Worm (Caenorhabditis elegans) whole organism, L4/young adult: Measurements from ENCODE around the gene glb-17.

Experiments
- W03F9.2 ChIP-seq: fragments of 150-350 bp; optimal IDR thresholded peaks from 2 replicates; lab custom pipeline; 2014; ENCODE audit warnings: missing biosample characterization, missing genetic modification characterization
- dao-5 ChIP-seq: sonication (generic microtip); optimal IDR thresholded peaks from 2 replicates; lab custom pipeline; 2016; ENCODE audit warnings: missing genotype, missing genetic modification characterization, moderate library complexity, missing compliant biosample characterization
- him-1 ChIP-seq: sonication (generic microtip); optimal IDR thresholded peaks from 2 replicates; lab custom pipeline; 2016; ENCODE audit warnings: missing genotype, missing genetic modification reagents, missing genetic modification characterization, missing compliant biosample characterization

The glb-17 gene

DNA sequence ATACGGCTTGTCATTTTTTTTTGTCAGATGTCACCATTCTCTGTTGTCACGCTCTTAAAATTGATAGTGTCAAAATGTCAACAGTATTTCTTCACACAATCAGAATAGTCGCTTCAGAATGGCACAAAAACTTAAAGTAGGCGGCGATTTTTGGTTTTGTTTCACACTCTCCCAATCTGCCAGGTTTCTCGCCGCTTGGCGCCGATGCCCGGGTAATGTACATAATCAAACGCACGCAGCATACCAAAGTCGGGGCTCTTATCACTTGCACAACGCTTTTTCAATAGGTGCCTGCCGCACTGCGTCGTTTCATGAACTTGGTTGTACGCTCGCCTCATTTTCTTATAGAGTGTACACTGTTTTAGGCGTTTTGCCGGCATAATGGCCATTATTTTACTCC is 8.3 kb downstream of the glb-17 start:
- TF ChIP-seq dao-5 (tag; lab: Kevin White, UChicago) (no peak), W03F9.2 (tag; lab: Kevin White, UChicago) (no peak), him-1 (tag; lab: Kevin White, UChicago) (no peak)

ce11 chrX:9566429-9566828 is 10.4 kb downstream of the glb-17 start, which contains the start of gene F49E2.2:
Gene F49E2.2, plus strand, starts transcription at chrX:9566729.
- no peak for TF ChIP-seq him-1 (tag; lab: Kevin White, UChicago)
- TF ChIP-seq dao-5 (tag; lab: Kevin White, UChicago) = no peak
- no peak for TF ChIP-seq W03F9.2 (tag; lab: Kevin White, UChicago)

DNA sequence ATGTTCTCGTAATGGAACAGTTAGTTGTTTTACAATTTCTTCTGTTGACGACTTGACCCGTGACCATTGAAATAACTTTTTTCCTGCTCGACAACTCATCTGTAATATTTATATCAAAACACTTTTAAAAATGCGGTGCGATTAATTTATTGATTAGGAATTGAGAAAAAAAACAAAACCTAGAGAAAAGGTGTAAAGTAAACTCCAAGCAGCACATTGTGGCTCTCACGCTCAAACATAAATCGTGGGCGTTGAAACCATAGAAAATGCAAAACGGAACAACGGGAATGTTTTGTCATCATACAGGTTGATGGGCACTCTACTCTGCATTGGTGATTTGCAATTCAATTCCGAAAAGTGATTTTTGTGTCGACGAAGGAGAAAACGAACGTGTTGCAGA is 10.9 kb downstream of the glb-17 start, which contains the start of gene moc-5:
Gene moc-5 (minus strand): TSS at position 101 of the 400 bp plus-strand sequence.
- no peak for TF ChIP-seq dao-5 (tag; lab: Kevin White, UChicago)

DNA sequence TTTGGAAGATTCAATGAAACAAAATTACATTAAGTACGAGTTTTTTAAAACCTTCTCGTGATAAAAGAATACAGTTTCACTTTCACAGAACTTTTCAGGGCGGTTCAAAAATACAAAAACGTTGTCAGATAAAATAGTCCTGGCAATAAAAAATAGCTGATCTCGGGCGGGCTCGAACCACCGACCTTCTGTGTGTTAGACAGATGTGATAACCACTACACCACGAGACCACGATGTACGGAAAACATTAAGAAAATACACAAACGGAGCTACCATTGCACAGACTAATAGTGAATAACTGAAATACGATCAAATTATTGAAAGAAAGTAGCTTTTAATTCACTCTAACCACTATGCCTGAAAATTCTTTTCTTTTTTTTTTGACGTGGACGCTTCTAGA is 15.9 kb downstream of the glb-17 start:
- TF ChIP-seq dao-5 (tag; lab: Kevin White, UChicago) = no peak
- no peak for TF ChIP-seq W03F9.2 (tag; lab: Kevin White, UChicago)
- no peak for TF ChIP-seq him-1 (tag; lab: Kevin White, UChicago)

- TF ChIP-seq W03F9.2 (tag; lab: Kevin White, UChicago) = no peak
- TF ChIP-seq dao-5 (tag; lab: Kevin White, UChicago) = no peak
- no peak for TF ChIP-seq him-1 (tag; lab: Kevin White, UChicago)
These were observed 20.8 kb downstream of the glb-17 start for ce11 chrX:9556038-9556437.

ce11 chrX:9555238-9555637 is 21.6 kb downstream of the glb-17 start:
- no peak for TF ChIP-seq W03F9.2 (tag; lab: Kevin White, UChicago)

ce11 chrX:9553095-9553494 is 23.7 kb downstream of the glb-17 start:
- TF ChIP-seq him-1 (tag; lab: Kevin White, UChicago) (no peak), dao-5 (tag; lab: Kevin White, UChicago) (no peak), W03F9.2 (tag; lab: Kevin White, UChicago) (no peak)

DNA sequence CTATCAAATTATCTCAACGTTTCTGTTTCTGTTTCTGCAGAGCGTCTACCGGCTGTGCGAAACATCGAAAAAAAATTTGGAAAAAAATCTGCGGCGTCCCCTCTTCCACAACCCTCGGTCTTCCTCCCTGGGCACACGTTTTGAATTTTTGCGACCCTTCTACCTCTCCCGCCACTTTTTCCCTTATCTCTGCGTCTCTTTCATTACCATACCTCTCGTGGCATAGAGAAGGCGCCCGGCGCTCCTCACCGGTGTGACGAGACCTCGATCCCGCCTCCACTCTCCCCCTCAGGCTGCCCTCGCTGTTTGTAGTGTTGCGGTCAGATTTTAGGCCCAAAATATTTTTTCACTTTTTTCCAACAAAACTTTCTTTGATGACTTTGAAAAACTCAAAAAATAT is 24.4 kb downstream of the glb-17 start:
- TF ChIP-seq him-1 (tag; lab: Kevin White, UChicago) = no peak
- TF ChIP-seq dao-5 (tag; lab: Kevin White, UChicago) = no peak
- no peak for TF ChIP-seq W03F9.2 (tag; lab: Kevin White, UChicago)

DNA sequence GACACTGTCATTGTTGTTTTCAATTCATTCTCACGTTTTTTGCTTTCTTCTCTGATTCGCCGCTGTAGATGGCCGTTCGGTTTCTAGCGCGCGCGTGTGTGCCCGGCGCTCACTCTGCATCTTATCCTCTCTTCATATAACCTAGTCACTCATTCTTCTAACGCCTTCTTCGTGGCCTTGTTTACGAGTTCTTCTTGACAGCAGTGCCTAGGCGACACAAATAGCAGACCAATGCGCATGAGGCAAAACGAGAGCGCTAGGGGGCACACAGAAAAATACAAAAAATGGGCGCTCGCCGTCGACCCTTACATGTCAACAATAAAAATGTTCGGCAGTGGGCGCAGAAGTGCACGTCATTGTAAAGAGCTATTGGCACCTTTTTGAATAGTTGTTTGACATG is 25.7 kb downstream of the glb-17 start:
- no peak for TF ChIP-seq W03F9.2 (tag; lab: Kevin White, UChicago)
- peak; percentile 30 for TF ChIP-seq him-1 (tag; lab: Kevin White, UChicago)

DNA sequence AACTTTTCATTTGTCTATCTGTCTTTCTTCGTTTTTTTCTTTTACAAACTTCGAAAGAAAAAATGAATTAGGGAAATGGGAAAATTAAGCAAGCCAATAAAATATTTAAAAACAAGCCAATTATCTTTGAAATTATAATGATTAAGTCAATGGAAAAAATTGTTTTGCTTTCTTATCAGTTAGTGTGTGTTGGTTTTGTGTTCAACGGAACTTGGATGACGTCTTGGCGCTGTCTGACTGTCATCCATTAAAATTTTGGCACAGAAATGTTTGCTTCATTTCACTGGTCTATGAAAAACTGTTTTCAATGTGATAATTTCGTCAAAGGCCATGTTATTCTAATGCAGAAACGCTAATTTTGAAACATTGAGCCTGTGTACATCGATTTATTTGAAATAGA is 26.3 kb downstream of the glb-17 start:
- TF ChIP-seq him-1 (tag; lab: Kevin White, UChicago) (no peak), W03F9.2 (tag; lab: Kevin White, UChicago) (no peak), dao-5 (tag; lab: Kevin White, UChicago) (no peak)

ce11 chrX:9549657-9550369 is 27.0 kb downstream of the glb-17 start:
- TF ChIP-seq him-1 (tag; lab: Kevin White, UChicago) (no peak), W03F9.2 (tag; lab: Kevin White, UChicago) (no peak), dao-5 (tag; lab: Kevin White, UChicago) (no peak)

ce11 chrX:9548890-9549289 is 27.9 kb downstream of the glb-17 start:
- TF ChIP-seq dao-5 (tag; lab: Kevin White, UChicago) = no peak
- no peak for TF ChIP-seq him-1 (tag; lab: Kevin White, UChicago)
- no peak for TF ChIP-seq W03F9.2 (tag; lab: Kevin White, UChicago)

DNA sequence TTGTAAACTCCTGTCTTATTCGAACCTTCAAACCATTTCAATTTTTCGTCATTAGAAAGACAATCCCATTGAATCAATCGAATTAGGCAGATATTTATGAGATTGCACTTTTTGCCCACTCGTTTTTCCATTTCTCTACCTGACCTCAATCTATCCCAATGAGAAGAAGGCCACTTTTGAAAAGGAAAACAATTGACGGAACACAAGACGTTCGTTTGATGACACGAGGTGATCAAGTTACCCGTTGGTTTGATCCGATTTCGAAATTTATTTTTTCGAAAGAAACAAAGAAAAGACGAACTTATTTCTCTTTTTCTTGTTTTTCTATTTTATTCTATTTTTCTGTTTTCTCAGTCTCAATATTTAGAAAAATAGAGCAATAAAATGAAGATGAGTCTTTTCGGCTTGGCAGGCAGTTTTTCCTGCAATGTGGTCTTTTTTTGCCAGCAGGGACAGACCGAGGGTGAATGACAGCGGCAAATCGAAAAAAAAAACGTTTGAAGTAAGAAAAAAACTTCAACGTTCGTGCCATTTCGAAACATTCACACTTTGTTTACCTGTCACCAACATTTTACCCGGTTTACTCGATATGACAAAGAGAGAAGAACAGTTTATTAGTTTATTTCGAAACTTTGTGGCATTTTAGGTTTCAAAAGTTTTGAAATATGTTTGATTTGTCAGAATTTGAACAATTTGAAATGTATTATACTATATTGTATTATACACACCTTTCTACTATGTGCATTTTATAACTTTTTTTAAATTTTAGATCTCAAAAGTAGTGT is 28.6 kb downstream of the glb-17 start:
- no peak for TF ChIP-seq him-1 (tag; lab: Kevin White, UChicago)
- no peak for TF ChIP-seq W03F9.2 (tag; lab: Kevin White, UChicago)
- no peak for TF ChIP-seq dao-5 (tag; lab: Kevin White, UChicago)

DNA sequence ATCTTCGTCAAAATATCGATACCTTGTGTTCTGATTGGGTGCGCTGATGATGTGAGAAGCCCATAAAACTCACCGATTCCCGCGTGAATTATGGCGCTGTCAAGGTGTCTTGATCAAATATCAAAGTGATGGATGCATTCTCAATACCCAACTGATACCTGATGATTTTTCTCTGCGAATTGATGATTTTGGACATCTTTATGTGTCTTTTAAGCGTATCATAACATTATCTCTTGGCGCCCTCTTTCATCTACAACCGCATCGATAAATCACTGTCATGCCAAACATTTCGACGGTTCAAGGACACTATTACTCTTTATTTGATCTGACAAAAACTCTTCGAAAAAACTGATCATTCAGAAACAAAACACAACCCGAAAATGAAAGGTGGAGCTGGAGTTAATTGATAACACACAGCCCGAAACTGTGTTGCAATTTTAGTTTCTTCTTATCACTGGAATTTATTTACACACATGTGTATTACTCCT is 29.5 kb downstream of the glb-17 start:
- no peak for TF ChIP-seq him-1 (tag; lab: Kevin White, UChicago)
- TF ChIP-seq W03F9.2 (tag; lab: Kevin White, UChicago) = no peak
- no peak for TF ChIP-seq dao-5 (tag; lab: Kevin White, UChicago)
